In the genomic region with DNA sequence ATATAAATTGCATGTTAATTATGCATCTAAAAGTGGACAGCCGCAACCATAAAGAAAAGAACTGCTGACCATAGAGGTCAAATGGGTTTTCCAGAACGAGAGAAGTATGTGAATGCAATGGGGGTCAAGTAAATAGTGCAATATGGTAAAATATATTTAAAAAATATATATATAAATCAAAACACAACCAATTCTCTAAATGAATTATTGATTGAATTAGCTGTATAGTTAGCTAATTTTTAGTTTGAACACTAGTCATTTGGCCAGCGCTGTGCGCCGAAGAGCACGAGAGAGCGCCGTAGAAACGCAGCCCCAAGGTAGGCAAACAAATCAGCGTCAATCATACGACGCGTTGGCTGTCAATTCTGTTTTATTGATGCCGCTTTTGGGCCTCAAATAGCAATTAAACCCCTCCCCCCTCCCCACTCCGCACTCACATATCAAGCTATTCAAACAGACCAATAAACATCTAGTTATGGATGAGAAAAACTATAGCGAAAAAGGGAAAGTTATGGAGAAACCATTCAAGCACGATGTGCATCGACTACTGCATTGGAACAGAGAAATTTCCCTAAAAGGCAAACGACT, we compare ENCODE assay signal across 1 fruit fly cellular context.
TF ChIP-seq lines count a peak whose summit lies in the region.

No protein-coding gene starts in this region.

TF ChIP-seq in whole organism, embryonic, 481 proteins besides CTCF, POLR2A, EP300 and RAD21 (continued from another document):
- peak; percentile 95 for TF ChIP-seq vvl (GFP tag; IDR thresholded peaks at IDR 0.05; lab: Robert Waterston, UW)
- peak; percentile 84 for TF ChIP-seq CG14050 (GFP tag; IDR thresholded peaks at IDR 0.05; lab: Robert Waterston, UW)
- TF ChIP-seq CG6272 (GFP tag; IDR thresholded peaks at IDR 0.05; lab: Robert Waterston, UW), result peak; percentile 62
- no peak for TF ChIP-seq CG3163 (GFP tag; optimal IDR thresholded peaks at IDR 0.05; lab: Kevin White, UChicago)
- TF ChIP-seq fd64A (GFP tag; optimal IDR thresholded peaks at IDR 0.05; lab: Kevin White, UChicago), result peak; percentile 51
- peak; percentile 54 for TF ChIP-seq CG10654 (GFP tag; optimal IDR thresholded peaks at IDR 0.05; lab: Kevin White, UChicago)
- peak; percentile 87 for TF ChIP-seq CG17359 (tag; optimal IDR thresholded peaks at IDR 0.05; lab: Kevin White, UChicago)
- TF ChIP-seq CG10543 (GFP tag; optimal IDR thresholded peaks at IDR 0.05; lab: Kevin White, UChicago), result peak; percentile 19
- peak; percentile 40 for TF ChIP-seq CG18764 (GFP tag; optimal IDR thresholded peaks at IDR 0.05; lab: Kevin White, UChicago)
- peak; percentile 68 for TF ChIP-seq Ravus (GFP tag; IDR thresholded peaks at IDR 0.05; lab: Robert Waterston, UW)
- TF ChIP-seq CG12071 (GFP tag; optimal IDR thresholded peaks at IDR 0.05; lab: Kevin White, UChicago), result peak; percentile 72
- TF ChIP-seq CG10267 (tag; optimal IDR thresholded peaks at IDR 0.05; lab: Kevin White, UChicago), result peak; percentile 83
- TF ChIP-seq Nf-YC (tag; optimal IDR thresholded peaks at IDR 0.05; lab: Kevin White, UChicago), result peak; percentile 50
- peak; percentile 83 for TF ChIP-seq oc (tag; optimal IDR thresholded peaks at IDR 0.05; lab: Kevin White, UChicago)
- TF ChIP-seq BtbVII (GFP tag; optimal IDR thresholded peaks at IDR 0.05; lab: Kevin White, UChicago), result peak; percentile 78
- TF ChIP-seq CG3281 (GFP tag; optimal IDR thresholded peaks at IDR 0.05; lab: Kevin White, UChicago), result peak; percentile 81
- peak; percentile 90 for TF ChIP-seq dysf (GFP tag; IDR thresholded peaks at IDR 0.05; lab: Robert Waterston, UW)
- TF ChIP-seq vfl (GFP tag; optimal IDR thresholded peaks at IDR 0.05; lab: Kevin White, UChicago), result no peak
- TF ChIP-seq ro (GFP tag; IDR thresholded peaks at IDR 0.05; lab: Robert Waterston, UW), result 0 out of 2 replicates have a peak, but pooled peaks have one; percentile 16
- peak; percentile 83 for TF ChIP-seq ATbp (GFP tag; optimal IDR thresholded peaks at IDR 0.05; lab: Kevin White, UChicago)
- TF ChIP-seq CG1233 (GFP tag; optimal IDR thresholded peaks at IDR 0.05; lab: Kevin White, UChicago), result peak; percentile 67
- peak; percentile 69 for TF ChIP-seq CG1602 (GFP tag; optimal IDR thresholded peaks at IDR 0.05; lab: Kevin White, UChicago)
- no peak for TF ChIP-seq Lpt (GFP tag; optimal IDR thresholded peaks at IDR 0.05; lab: Kevin White, UChicago)
- peak; percentile 67 for TF ChIP-seq CG9437 (GFP tag; optimal IDR thresholded peaks at IDR 0.05; lab: Kevin White, UChicago)
- TF ChIP-seq crc (GFP tag; optimal IDR thresholded peaks at IDR 0.05; lab: Kevin White, UChicago), result no peak
- peak; percentile 70 for TF ChIP-seq odd (GFP tag; optimal IDR thresholded peaks at IDR 0.05; lab: Kevin White, UChicago)
- TF ChIP-seq CG3995 (GFP tag; optimal IDR thresholded peaks at IDR 0.05; lab: Kevin White, UChicago), result no peak
- TF ChIP-seq Spps (tag; optimal IDR thresholded peaks at IDR 0.05; lab: Kevin White, UChicago), result peak; percentile 79
- TF ChIP-seq dmrt11E (tag; optimal IDR thresholded peaks at IDR 0.05; lab: Kevin White, UChicago), result peak; percentile 81
- peak; percentile 22 for TF ChIP-seq CG2116 (GFP tag; optimal IDR thresholded peaks at IDR 0.05; lab: Kevin White, UChicago)
- TF ChIP-seq CG12942 (GFP tag; optimal IDR thresholded peaks at IDR 0.05; lab: Kevin White, UChicago), result peak; percentile 52
- no peak for TF ChIP-seq ash1 (GFP tag; optimal IDR thresholded peaks at IDR 0.05; lab: Kevin White, UChicago)
- TF ChIP-seq Hr3 (GFP tag; optimal IDR thresholded peaks at IDR 0.05; lab: Kevin White, UChicago), result peak; percentile 74
- peak; percentile 65 for TF ChIP-seq run (tag; optimal IDR thresholded peaks at IDR 0.05; lab: Kevin White, UChicago)
- TF ChIP-seq D19A (tag; optimal IDR thresholded peaks at IDR 0.05; lab: Kevin White, UChicago), result peak; percentile 81
- peak; percentile 88 for TF ChIP-seq CG2712 (tag; optimal IDR thresholded peaks at IDR 0.05; lab: Kevin White, UChicago)
- TF ChIP-seq CG3726 (GFP tag; IDR thresholded peaks at IDR 0.05; lab: Robert Waterston, UW), result peak; percentile 81
- peak; percentile 68 for TF ChIP-seq CG17612 (GFP tag; IDR thresholded peaks at IDR 0.05; lab: Robert Waterston, UW)
- no peak for TF ChIP-seq CG14860 (GFP tag; IDR thresholded peaks at IDR 0.05; lab: Robert Waterston, UW; ENCODE audit: partially characterized antibody)
- peak; percentile 79 for TF ChIP-seq Xbp1 (GFP tag; optimal IDR thresholded peaks at IDR 0.05; lab: Kevin White, UChicago)
- TF ChIP-seq E2f2 (GFP tag; IDR thresholded peaks at IDR 0.05; lab: Robert Waterston, UW), result peak; percentile 71
- peak; percentile 66 for TF ChIP-seq sqz (GFP tag; optimal IDR thresholded peaks at IDR 0.05; lab: Kevin White, UChicago)
- peak; percentile 62 for TF ChIP-seq CG12155 (GFP tag; optimal IDR thresholded peaks at IDR 0.05; lab: Kevin White, UChicago)
- TF ChIP-seq Atf3 (GFP tag; optimal IDR thresholded peaks at IDR 0.05; lab: Kevin White, UChicago), result no peak
- TF ChIP-seq caup (GFP tag; optimal IDR thresholded peaks at IDR 0.05; lab: Kevin White, UChicago; ENCODE audit: severe bottlenecking), result peak; percentile 82
- TF ChIP-seq NFAT (GFP tag; IDR thresholded peaks at IDR 0.05; lab: Robert Waterston, UW), result peak; percentile 68
- TF ChIP-seq CG17802 (tag; optimal IDR thresholded peaks at IDR 0.05; lab: Kevin White, UChicago), result peak; percentile 49
- TF ChIP-seq CG10979 (tag; optimal IDR thresholded peaks at IDR 0.05; lab: Kevin White, UChicago), result peak; percentile 87
- TF ChIP-seq Ptx1 (GFP tag; IDR thresholded peaks at IDR 0.05; lab: Robert Waterston, UW), result peak; percentile 85
- TF ChIP-seq zfh1 (GFP tag; IDR thresholded peaks at IDR 0.05; lab: Robert Waterston, UW), result peak; percentile 90
- TF ChIP-seq ato (GFP tag; IDR thresholded peaks at IDR 0.05; lab: Robert Waterston, UW; ENCODE audit: partially characterized antibody), result no peak
- no peak for TF ChIP-seq Bteb2 (GFP tag; optimal IDR thresholded peaks at IDR 0.05; lab: Kevin White, UChicago)
- TF ChIP-seq Max (GFP tag; optimal IDR thresholded peaks at IDR 0.05; lab: Kevin White, UChicago), result peak; percentile 65
- no peak for TF ChIP-seq fru (optimal IDR thresholded peaks at IDR 0.05; lab: Kevin White, UChicago)
- no peak for TF ChIP-seq gcm2 (GFP tag; optimal IDR thresholded peaks at IDR 0.05; lab: Kevin White, UChicago)
- TF ChIP-seq ttk (GFP tag; IDR thresholded peaks at IDR 0.05; lab: Robert Waterston, UW), result peak; percentile 81
- peak; percentile 75 for TF ChIP-seq danr (GFP tag; IDR thresholded peaks at IDR 0.05; lab: Robert Waterston, UW)
- TF ChIP-seq zfh2 (GFP tag; optimal IDR thresholded peaks at IDR 0.05; lab: Kevin White, UChicago), result peak; percentile 5
- peak; percentile 86 for TF ChIP-seq CG17361 (GFP tag; IDR thresholded peaks at IDR 0.05; lab: Robert Waterston, UW)
- TF ChIP-seq CG9817 (tag; optimal IDR thresholded peaks at IDR 0.05; lab: Kevin White, UChicago), result peak; percentile 73
- TF ChIP-seq CrebB (tag; optimal IDR thresholded peaks at IDR 0.05; lab: Kevin White, UChicago), result peak; percentile 83
- peak; percentile 0 for TF ChIP-seq CG13624 (GFP tag; optimal IDR thresholded peaks at IDR 0.05; lab: Kevin White, UChicago)
- TF ChIP-seq ara (GFP tag; IDR thresholded peaks at IDR 0.05; lab: Robert Waterston, UW), result peak; percentile 85
- TF ChIP-seq toy (GFP tag; IDR thresholded peaks at IDR 0.05; lab: Robert Waterston, UW), result peak; percentile 68
- TF ChIP-seq CG9215 (GFP tag; IDR thresholded peaks at IDR 0.05; lab: Robert Waterston, UW), result peak; percentile 68
- peak; percentile 75; the same call in 2 of the 3 replicates for TF ChIP-seq CG6175 (GFP tag; IDR thresholded peaks at IDR 0.05; lab: Robert Waterston, UW)
- peak; percentile 58 for TF ChIP-seq CG15011 (GFP tag; optimal IDR thresholded peaks at IDR 0.05; lab: Kevin White, UChicago)
- TF ChIP-seq disco-r (GFP tag; optimal IDR thresholded peaks at IDR 0.05; lab: Kevin White, UChicago), result no peak
- TF ChIP-seq CG1529 (GFP tag; optimal IDR thresholded peaks at IDR 0.05; lab: Kevin White, UChicago), result peak; percentile 75
- TF ChIP-seq CG8388 (GFP tag; optimal IDR thresholded peaks at IDR 0.05; lab: Kevin White, UChicago), result peak; percentile 84
- peak; percentile 90 for TF ChIP-seq ranshi (GFP tag; IDR thresholded peaks at IDR 0.05; lab: Robert Waterston, UW)
- TF ChIP-seq pb (GFP tag; optimal IDR thresholded peaks at IDR 0.05; lab: Kevin White, UChicago), result no peak
- TF ChIP-seq CG11723 (GFP tag; optimal IDR thresholded peaks at IDR 0.05; lab: Kevin White, UChicago), result peak; percentile 56
- TF ChIP-seq CG1832 (GFP tag; optimal IDR thresholded peaks at IDR 0.05; lab: Kevin White, UChicago), result no peak
- TF ChIP-seq CkIIα-i1 (GFP tag; IDR thresholded peaks at IDR 0.05; lab: Robert Waterston, UW), result peak; percentile 4; the same call in 1 of the 2 replicates
- TF ChIP-seq Fer2 (tag; optimal IDR thresholded peaks at IDR 0.05; lab: Kevin White, UChicago), result peak; percentile 32
- TF ChIP-seq Hsf (GFP tag; optimal IDR thresholded peaks at IDR 0.05; lab: Kevin White, UChicago), result peak; percentile 17
- TF ChIP-seq CG18619 (GFP tag; optimal IDR thresholded peaks at IDR 0.05; lab: Kevin White, UChicago), result peak; percentile 78
- TF ChIP-seq HHEX (GFP tag; optimal IDR thresholded peaks at IDR 0.05; lab: Kevin White, UChicago), result peak; percentile 82
- peak; percentile 30 for TF ChIP-seq CG10431 (GFP tag; optimal IDR thresholded peaks at IDR 0.05; lab: Kevin White, UChicago)
- peak; percentile 32 for TF ChIP-seq CG1603 (tag; optimal IDR thresholded peaks at IDR 0.05; lab: Kevin White, UChicago)
- no peak for TF ChIP-seq pho (GFP tag; optimal IDR thresholded peaks at IDR 0.05; lab: Kevin White, UChicago)
- TF ChIP-seq emc (GFP tag; optimal IDR thresholded peaks at IDR 0.05; lab: Kevin White, UChicago), result no peak
- no peak for TF ChIP-seq tll (GFP tag; optimal IDR thresholded peaks at IDR 0.05; lab: Kevin White, UChicago)
- peak; percentile 83 for TF ChIP-seq fd96Cb (tag; optimal IDR thresholded peaks at IDR 0.05; lab: Kevin White, UChicago)
- no peak for TF ChIP-seq pros (GFP tag; optimal IDR thresholded peaks at IDR 0.05; lab: Kevin White, UChicago)
- no peak for TF ChIP-seq bigmax (GFP tag; optimal IDR thresholded peaks at IDR 0.05; lab: Kevin White, UChicago)
